Worm (Caenorhabditis elegans): Measurements from ENCODE around the gene slc-9B.2.

The slc-9B.2 gene

ce11 chrV:16350775-16351378, 12.0 kb downstream of the slc-9B.2 start:
- TF ChIP-seq ceh-31 (tag; optimal IDR thresholded peaks at IDR 0.05) (peak; percentile 29), pax-1 (tag; optimal IDR thresholded peaks at IDR 0.05) (no peak), ceh-6 (GFP tag; optimal IDR thresholded peaks at IDR 0.05) (no peak), ceh-18 (tag; optimal IDR thresholded peaks at IDR 0.05) (peak; percentile 49), unc-42 (tag; optimal IDR thresholded peaks at IDR 0.05) (peak; percentile 17), rnt-1 (tag; optimal IDR thresholded peaks at IDR 0.05) (peak; percentile 37), nfya-1 (tag; optimal IDR thresholded peaks at IDR 0.05) (peak; percentile 71), K09A11.1 (tag; optimal IDR thresholded peaks at IDR 0.05; ENCODE audit: insufficient read depth) (no peak)

DNA sequence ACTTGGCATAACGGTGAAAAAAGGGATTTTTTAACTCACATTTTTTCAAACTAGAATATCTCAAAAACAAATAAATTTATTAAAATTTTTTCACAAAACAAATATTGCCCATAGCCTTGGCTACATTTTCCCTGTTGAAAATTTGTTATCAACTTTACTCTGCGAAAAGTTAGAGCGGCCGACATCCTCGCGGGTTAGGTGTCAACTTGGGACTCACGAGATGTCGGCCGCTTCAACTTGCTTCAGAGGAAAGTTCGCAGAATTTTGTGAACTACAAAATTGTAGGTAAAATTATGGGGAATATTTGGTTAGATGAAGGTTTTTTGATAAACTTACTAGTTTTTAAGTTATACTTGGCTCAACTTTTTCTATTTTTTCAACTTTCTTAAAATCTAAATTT, 12.9 kb downstream of the slc-9B.2 start:
- TF ChIP-seq tbx-2 (tag; optimal IDR thresholded peaks at IDR 0.05) = no peak
- no peak for TF ChIP-seq ceh-6 (GFP tag; optimal IDR thresholded peaks at IDR 0.05)
- TF ChIP-seq elt-4 (tag; optimal IDR thresholded peaks at IDR 0.05) = no peak
- no peak for TF ChIP-seq ceh-14 (tag; optimal IDR thresholded peaks at IDR 0.05)
- no peak for TF ChIP-seq ceh-48 (tag; optimal IDR thresholded peaks at IDR 0.05)
- TF ChIP-seq rnt-1 (tag; optimal IDR thresholded peaks at IDR 0.05) = no peak
- no peak for TF ChIP-seq pha-4 (tag; optimal IDR thresholded peaks at IDR 0.05)
- TF ChIP-seq dve-1 (tag; optimal IDR thresholded peaks at IDR 0.05) = no peak

DNA sequence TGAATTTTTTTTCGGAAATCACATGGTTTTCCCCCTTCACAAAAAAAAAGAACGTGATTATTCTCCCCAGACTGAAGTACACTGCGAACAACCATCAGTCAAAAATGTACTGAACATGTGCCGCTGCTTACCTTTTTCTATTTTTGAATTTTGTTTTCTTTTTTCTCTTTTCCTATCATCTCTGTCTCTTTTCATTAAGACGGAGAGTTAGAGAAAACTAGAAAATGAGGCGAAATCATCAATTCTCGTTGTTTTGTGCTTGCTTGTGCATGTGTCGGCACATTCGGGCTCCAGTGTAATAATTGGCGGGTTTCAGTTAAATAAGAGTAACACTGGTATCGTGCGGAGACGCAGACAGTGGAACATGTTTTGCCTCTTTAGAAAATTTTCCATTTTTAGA, 13.4 kb downstream of the slc-9B.2 start:
- TF ChIP-seq nfya-1 (tag; optimal IDR thresholded peaks at IDR 0.05) (peak; percentile 32), elt-2 (tag; optimal IDR thresholded peaks at IDR 0.05) (no peak), ceh-18 (tag; optimal IDR thresholded peaks at IDR 0.05) (peak; percentile 49)

ce11 chrV:16354675-16355074, 15.8 kb downstream of the slc-9B.2 start:
- no peak for TF ChIP-seq lin-11 (tag; optimal IDR thresholded peaks at IDR 0.05)
- TF ChIP-seq hlh-30 (tag; optimal IDR thresholded peaks at IDR 0.05; ENCODE audit: insufficient read depth) = no peak
- no peak for TF ChIP-seq dmd-4 (tag; optimal IDR thresholded peaks at IDR 0.05; ENCODE audit: borderline replicate concordance)
- TF ChIP-seq nhr-11 (tag; optimal IDR thresholded peaks at IDR 0.05) = no peak
- no peak for TF ChIP-seq ceh-14 (tag; optimal IDR thresholded peaks at IDR 0.05)
- TF ChIP-seq pax-1 (tag; optimal IDR thresholded peaks at IDR 0.05) = no peak
- no peak for TF ChIP-seq unc-42 (tag; optimal IDR thresholded peaks at IDR 0.05)
- no peak for TF ChIP-seq ceh-48 (tag; optimal IDR thresholded peaks at IDR 0.05)
- TF ChIP-seq ceh-2 (tag; optimal IDR thresholded peaks at IDR 0.05) = no peak
- no peak for TF ChIP-seq fkh-10 (GFP tag; optimal IDR thresholded peaks at IDR 0.05)
- no peak for TF ChIP-seq pqm-1 (tag; optimal IDR thresholded peaks at IDR 0.05)
- TF ChIP-seq sox-2 (GFP tag; IDR thresholded peaks at IDR 0.05) = no peak
- TF ChIP-seq ref-2 (tag; optimal IDR thresholded peaks at IDR 0.05) = no peak
- no peak for TF ChIP-seq hlh-13 (GFP tag; optimal IDR thresholded peaks at IDR 0.05)
- no peak for TF ChIP-seq odd-2 (tag; optimal IDR thresholded peaks at IDR 0.05)
- no peak for TF ChIP-seq Y22D7AL.16 (tag; optimal IDR thresholded peaks at IDR 0.05)
- no peak for TF ChIP-seq pha-2 (tag; optimal IDR thresholded peaks at IDR 0.05)
- no peak for TF ChIP-seq T23F11.4 (GFP tag; optimal IDR thresholded peaks at IDR 0.05)
- no peak for TF ChIP-seq sdc-2 (tag; optimal IDR thresholded peaks at IDR 0.05)
- TF ChIP-seq elt-2 (tag; optimal IDR thresholded peaks at IDR 0.05) = no peak

DNA sequence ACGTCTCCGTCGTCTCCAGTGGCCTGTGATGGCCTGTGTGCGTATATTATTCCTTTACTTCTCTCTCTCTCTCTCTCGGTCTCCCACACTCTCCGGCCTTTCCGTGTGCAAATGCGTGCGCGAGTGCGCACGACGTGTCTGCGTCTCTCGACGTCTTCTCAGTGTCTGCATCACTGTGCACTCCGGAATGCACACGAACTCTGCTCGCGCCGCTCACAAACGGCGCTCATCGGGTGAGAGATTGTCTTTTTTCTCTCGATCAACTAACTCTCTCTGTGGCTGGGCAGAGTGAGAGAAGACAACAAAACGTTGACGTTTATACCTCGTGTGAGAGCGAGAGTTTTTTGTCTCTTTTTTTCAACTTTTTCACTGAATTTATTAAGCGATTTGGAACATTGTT, 17.1 kb downstream of the slc-9B.2 start:
- TF ChIP-seq ceh-18 (tag; optimal IDR thresholded peaks at IDR 0.05) (peak; percentile 87), unc-55 (GFP tag; optimal IDR thresholded peaks at IDR 0.05) (peak; percentile 92), dve-1 (tag; optimal IDR thresholded peaks at IDR 0.05) (peak; percentile 37), lim-6 (tag; optimal IDR thresholded peaks at IDR 0.05) (peak; percentile 41), C38D4.7 (GFP tag; optimal IDR thresholded peaks at IDR 0.05) (no peak), K02D7.2 (tag; optimal IDR thresholded peaks at IDR 0.05) (no peak), ceh-30 (tag; optimal IDR thresholded peaks at IDR 0.05) (peak; percentile 47), K09A11.1 (tag; optimal IDR thresholded peaks at IDR 0.05; ENCODE audit: insufficient read depth) (peak; percentile 42), ama-1 (optimal IDR thresholded peaks at IDR 0.05) (peak; percentile 30), elt-4 (tag; optimal IDR thresholded peaks at IDR 0.05) (no peak), tbx-2 (tag; optimal IDR thresholded peaks at IDR 0.05) (peak; percentile 83), dmd-4 (tag; optimal IDR thresholded peaks at IDR 0.05; ENCODE audit: borderline replicate concordance) (peak; percentile 32), C08G9.2 (tag; optimal IDR thresholded peaks at IDR 0.05) (peak; percentile 60), gmeb-2 (tag; optimal IDR thresholded peaks at IDR 0.05) (no peak), hlh-30 (tag; optimal IDR thresholded peaks at IDR 0.05; ENCODE audit: insufficient read depth) (peak; percentile 76), ceh-14 (tag; optimal IDR thresholded peaks at IDR 0.05) (peak; percentile 58), unc-42 (tag; optimal IDR thresholded peaks at IDR 0.05) (peak; percentile 75), ceh-31 (tag; optimal IDR thresholded peaks at IDR 0.05) (peak; percentile 91), ceh-2 (tag; optimal IDR thresholded peaks at IDR 0.05) (peak; percentile 62), ceh-34 (tag; optimal IDR thresholded peaks at IDR 0.05) (peak; percentile 65), ztf-16 (tag; optimal IDR thresholded peaks at IDR 0.05) (peak; percentile 53), sdc-2 (tag; optimal IDR thresholded peaks at IDR 0.05) (peak; percentile 49), F13H6.1 (tag; optimal IDR thresholded peaks at IDR 0.05) (peak; percentile 63), ceh-24 (tag; optimal IDR thresholded peaks at IDR 0.05) (no peak), rnt-1 (tag; optimal IDR thresholded peaks at IDR 0.05) (peak; percentile 76), elt-2 (tag; optimal IDR thresholded peaks at IDR 0.05) (peak; percentile 56)
